Fruit fly (Drosophila melanogaster) whole organism, embryonic: Measurements from ENCODE around the gene CG3625.

ENCODE experiments used
- Atf-2 ChIP-seq: fragments of 200-800 bp; sonication (Bioruptor generic); optimal IDR thresholded peaks from 2 replicates; lab custom pipeline; 2016; ENCODE audit warnings: missing biosample characterization, missing genetic modification characterization
- Awh ChIP-seq: fragments of 200-800 bp; sonication (Bioruptor generic); IDR thresholded peaks from 2 replicates; pipeline ENCODE4, ENCODE4 v1.3.6; 2022; ENCODE audit warnings: missing biosample characterization, missing genetic modification characterization
- C15 ChIP-seq: fragments of 200-800 bp; sonication (Bioruptor generic); IDR thresholded peaks from 3 replicates; pipeline ENCODE4 v1.3.6; 2022; ENCODE audit warnings: missing biosample characterization, missing genetic modification characterization
- CG10267 ChIP-seq: fragments of 200-800 bp; sonication (Bioruptor generic); optimal IDR thresholded peaks from 2 replicates; lab custom pipeline; 2018; ENCODE audit warnings: missing biosample characterization, mild to moderate bottlenecking, missing genetic modification characterization, moderate library complexity
- CG10979 ChIP-seq: fragments of 200-800 bp; sonication (Bioruptor generic); optimal IDR thresholded peaks from 2 replicates; lab custom pipeline; 2018; ENCODE audit warnings: missing biosample characterization, mild to moderate bottlenecking, missing genetic modification characterization, moderate library complexity
- CG12071 ChIP-seq: fragments of 200-800 bp; sonication (Bioruptor generic); optimal IDR thresholded peaks from 3 replicates; lab custom pipeline; 2018; ENCODE audit warnings: missing biosample characterization, mild to moderate bottlenecking, missing genetic modification characterization
- CG12104 ChIP-seq: fragments of 200-800 bp; sonication (Bioruptor generic); optimal IDR thresholded peaks from 3 replicates; lab custom pipeline; 2016; ENCODE audit warnings: missing biosample characterization, missing genetic modification characterization
- CG12299 ChIP-seq: fragments of 200-800 bp; sonication (Bioruptor generic); optimal IDR thresholded peaks from 2 replicates; lab custom pipeline; 2018; ENCODE audit warnings: missing biosample characterization, mild to moderate bottlenecking, missing genetic modification characterization
- CG14050 ChIP-seq: fragments of 200-800 bp; sonication (Bioruptor generic); IDR thresholded peaks from 3 replicates; pipeline ENCODE4 v1.3.6; 2022; ENCODE audit warnings: missing biosample characterization, missing genetic modification characterization
- CG17359 ChIP-seq: fragments of 200-800 bp; sonication (Bioruptor generic); optimal IDR thresholded peaks from 3 replicates; lab custom pipeline; 2018; ENCODE audit warnings: missing biosample characterization, mild to moderate bottlenecking, missing genetic modification characterization, moderate library complexity
- CG18764 ChIP-seq: fragments of 200-800 bp; sonication (Bioruptor generic); optimal IDR thresholded peaks from 3 replicates; lab custom pipeline; 2016; ENCODE audit warnings: missing biosample characterization, missing genetic modification characterization
- CG2889 ChIP-seq: fragments of 200-800 bp; sonication (Bioruptor generic); IDR thresholded peaks from 3 replicates; pipeline ENCODE4 v1.3.6; 2022; ENCODE audit warnings: missing biosample characterization, missing genetic modification characterization
- CG30403 ChIP-seq: fragments of 200-800 bp; sonication (Bioruptor generic); optimal IDR thresholded peaks from 3 replicates; lab custom pipeline; 2016; ENCODE audit warnings: missing biosample characterization, missing genetic modification characterization
- CG34376 ChIP-seq: fragments of 200-800 bp; sonication (Bioruptor generic); optimal IDR thresholded peaks from 2 replicates; lab custom pipeline; 2018; ENCODE audit warnings: missing biosample characterization, mild to moderate bottlenecking, missing genetic modification characterization
- CG42726 ChIP-seq: fragments of 200-800 bp; sonication (Bioruptor generic); IDR thresholded peaks from 2 replicates; pipeline ENCODE4 v1.3.6; 2022; ENCODE audit warnings: missing biosample characterization, missing genetic modification characterization; ENCODE audit not compliant: partially characterized antibody
- CG4404 ChIP-seq: fragments of 200-800 bp; sonication (Bioruptor generic); IDR thresholded peaks from 2 replicates; pipeline ENCODE4 v1.3.6; 2022; ENCODE audit warnings: missing biosample characterization, missing genetic modification characterization
- CG5180 ChIP-seq: fragments of 200-800 bp; sonication (Bioruptor generic); optimal IDR thresholded peaks from 3 replicates; lab custom pipeline; 2017; ENCODE audit warnings: missing biosample characterization, missing genetic modification characterization, mild to moderate bottlenecking, moderate library complexity, missing genetic modification reagents
- CG6175 ChIP-seq: fragments of 200-800 bp; sonication (Bioruptor generic); IDR thresholded peaks from 3 replicates; pipeline ENCODE4 v1.3.6; 2022; ENCODE audit warnings: missing biosample characterization, missing genetic modification characterization
- CTCF ChIP-seq: fragments of 200-800 bp; sonication (Bioruptor generic); optimal IDR thresholded peaks from 2 replicates; lab custom pipeline; 2017; ENCODE audit warnings: missing biosample characterization, mild to moderate bottlenecking, missing genetic modification characterization, moderate library complexity
- Camta ChIP-seq: fragments of 200-800 bp; sonication (Bioruptor generic); optimal IDR thresholded peaks from 2 replicates; lab custom pipeline; 2016; ENCODE audit warnings: missing biosample characterization, missing genetic modification characterization
- D ChIP-seq, 2 experiments: fragments of 200-800 bp in 1 of 2; fragments of >200 bp in 1 of 2; sonication (Bioruptor generic) in 1 of 2; optimal IDR thresholded peaks; 2 replicates in 1 of 2; 3 replicates in 1 of 2; lab custom pipeline; 2017; ENCODE audit warnings: mild to moderate bottlenecking in 1 of 2, missing biosample characterization in 1 of 2, missing genetic modification characterization in 1 of 2, missing genetic modification reagents in 1 of 2
- Dp ChIP-seq: fragments of 200-800 bp; sonication (Bioruptor generic); optimal IDR thresholded peaks from 2 replicates; lab custom pipeline; 2018; ENCODE audit warnings: missing biosample characterization, mild to moderate bottlenecking, missing genetic modification characterization, moderate library complexity
- E2f1 ChIP-seq: fragments of 200-800 bp; sonication (Bioruptor generic); IDR thresholded peaks from 2 replicates; pipeline ENCODE4 v1.3.6; 2022; ENCODE audit warnings: missing biosample characterization, missing genetic modification characterization
- Elba2 ChIP-seq: fragments of 200-800 bp; sonication (Bioruptor generic); optimal IDR thresholded peaks from 3 replicates; lab custom pipeline; 2016; ENCODE audit warnings: missing biosample characterization, missing genetic modification characterization
- Gug ChIP-seq: fragments of 200-800 bp; sonication (Bioruptor generic); IDR thresholded peaks from 4 replicates; pipeline ENCODE4 v1.3.6; 2022; ENCODE audit warnings: missing biosample characterization, missing genetic modification characterization
- Hmx ChIP-seq: fragments of 200-800 bp; sonication (Bioruptor generic); optimal IDR thresholded peaks from 2 replicates; lab custom pipeline; 2016; ENCODE audit warnings: missing biosample characterization, missing genetic modification characterization
- Hr3 ChIP-seq: fragments of 200-800 bp; sonication (Bioruptor generic); optimal IDR thresholded peaks from 3 replicates; lab custom pipeline; 2016; ENCODE audit warnings: missing biosample characterization, missing genetic modification characterization
- Hr39 ChIP-seq: fragments of >200 bp; optimal IDR thresholded peaks from 2 replicates; lab custom pipeline; 2017
- Hr51 ChIP-seq, 2 experiments: fragments of 200-800 bp; sonication (Bioruptor generic); optimal IDR thresholded peaks; 2 replicates in 1 of 2; 3 replicates in 1 of 2; lab custom pipeline; 2016 to 2018; ENCODE audit warnings: missing biosample characterization in 2 of 2, missing genetic modification characterization in 2 of 2, mild to moderate bottlenecking in 1 of 2, moderate library complexity in 1 of 2
- Hr78 ChIP-seq, 2 experiments: fragments of 200-800 bp in 1 of 2; fragments of >200 bp in 1 of 2; sonication (Bioruptor generic) in 1 of 2; optimal IDR thresholded peaks; 2 replicates each; lab custom pipeline; 2017 to 2019; ENCODE audit warnings: missing biosample characterization in 2 of 2, missing genetic modification characterization in 2 of 2, mild to moderate bottlenecking in 1 of 2, moderate library complexity in 1 of 2
- Lhr ChIP-seq: fragments of 200-800 bp; sonication (Bioruptor generic); optimal IDR thresholded peaks from 3 replicates; lab custom pipeline; 2017; ENCODE audit warnings: mild to moderate bottlenecking, missing biosample characterization, missing genetic modification reagents, missing genetic modification characterization
- Mad ChIP-seq: fragments of 200-800 bp; sonication (Bioruptor generic); optimal IDR thresholded peaks from 2 replicates; lab custom pipeline; 2016; ENCODE audit warnings: missing biosample characterization, missing genetic modification characterization
- Six4 ChIP-seq: fragments of 200-800 bp; sonication (Bioruptor generic); optimal IDR thresholded peaks from 2 replicates; lab custom pipeline; 2016; ENCODE audit warnings: missing biosample characterization, missing genetic modification characterization
- Spps ChIP-seq: fragments of 200-800 bp; sonication (Bioruptor generic); optimal IDR thresholded peaks from 2 replicates; lab custom pipeline; 2018; ENCODE audit warnings: missing biosample characterization, mild to moderate bottlenecking, missing genetic modification characterization
- Usf ChIP-seq: fragments of 200-800 bp; sonication (Bioruptor generic); optimal IDR thresholded peaks from 2 replicates; lab custom pipeline; 2017; ENCODE audit warnings: missing genotype, missing biosample characterization, missing genetic modification characterization
- Xrp1 ChIP-seq: fragments of 200-800 bp; sonication (Bioruptor generic); IDR thresholded peaks from 2 replicates; pipeline ENCODE4 v1.3.6; 2022; ENCODE audit warnings: missing biosample characterization, missing genetic modification characterization
- YL-1 ChIP-seq: fragments of 200-800 bp; sonication (Bioruptor generic); optimal IDR thresholded peaks from 3 replicates; lab custom pipeline; 2017; ENCODE audit warnings: missing biosample characterization, mild to moderate bottlenecking, missing genetic modification characterization
- cato ChIP-seq: fragments of 200-800 bp; sonication (Bioruptor generic); optimal IDR thresholded peaks from 2 replicates; lab custom pipeline; 2016; ENCODE audit warnings: missing biosample characterization, missing genetic modification characterization, borderline replicate concordance
- chif ChIP-seq, 2 experiments: fragments of 200-800 bp; sonication (Bioruptor generic); optimal IDR thresholded peaks; 3 replicates each; lab custom pipeline; 2016; ENCODE audit warnings: missing biosample characterization in 2 of 2, missing genetic modification characterization in 2 of 2
- cwo ChIP-seq: fragments of 200-800 bp; sonication (Bioruptor generic); optimal IDR thresholded peaks from 3 replicates; lab custom pipeline; 2017; ENCODE audit warnings: missing biosample characterization, missing genetic modification characterization, mild to moderate bottlenecking, moderate library complexity, missing genetic modification reagents
- fd96Cb ChIP-seq: fragments of 200-800 bp; sonication (Bioruptor generic); optimal IDR thresholded peaks from 2 replicates; lab custom pipeline; 2018; ENCODE audit warnings: missing biosample characterization, mild to moderate bottlenecking, missing genetic modification characterization, moderate library complexity
- pb ChIP-seq: fragments of 200-800 bp; sonication (Bioruptor generic); optimal IDR thresholded peaks from 3 replicates; lab custom pipeline; 2016; ENCODE audit warnings: missing biosample characterization, missing genetic modification characterization
- peb ChIP-seq: fragments of 200-800 bp; sonication (Bioruptor generic); IDR thresholded peaks from 2 replicates; pipeline ENCODE4 v1.3.6; 2022; ENCODE audit warnings: missing biosample characterization, missing genetic modification characterization
- pho ChIP-seq: fragments of 200-800 bp; sonication (Bioruptor generic); optimal IDR thresholded peaks from 2 replicates; lab custom pipeline; 2016; ENCODE audit warnings: missing biosample characterization, missing genetic modification characterization
- repo ChIP-seq: fragments of 200-800 bp; sonication (Bioruptor generic); optimal IDR thresholded peaks from 2 replicates; lab custom pipeline; 2016; ENCODE audit warnings: missing biosample characterization, missing genetic modification characterization
- schlank ChIP-seq: fragments of 200-800 bp; sonication (Bioruptor generic); optimal IDR thresholded peaks from 2 replicates; lab custom pipeline; 2018; ENCODE audit warnings: missing biosample characterization, mild to moderate bottlenecking, missing genetic modification characterization
- seq ChIP-seq: fragments of 200-800 bp; sonication (Bioruptor generic); IDR thresholded peaks from 2 replicates; pipeline ENCODE4 v1.3.6; 2022; ENCODE audit warnings: missing biosample characterization, missing genetic modification characterization
- sisA ChIP-seq: fragments of 200-800 bp; sonication (Bioruptor generic); IDR thresholded peaks from 2 replicates; pipeline ENCODE4 v1.3.6; 2022; ENCODE audit warnings: missing biosample characterization, missing genetic modification characterization
- sr ChIP-seq: fragments of 200-800 bp; sonication (Bioruptor generic); IDR thresholded peaks from 3 replicates; pipeline ENCODE4 v1.3.6; 2022; ENCODE audit warnings: missing biosample characterization, missing genetic modification characterization
- trem ChIP-seq: fragments of 200-800 bp; optimal IDR thresholded peaks from 3 replicates; lab custom pipeline; 2019; ENCODE audit warnings: missing biosample characterization, mild to moderate bottlenecking, missing genetic modification characterization, moderate library complexity

Gene CG3625

dm6 chr2L:249048-249825 is 42.4 kb downstream of the CG3625 start (continued):
- TF ChIP-seq CG30403 (GFP tag; lab: Kevin White, UChicago) (peak; percentile 15), repo (GFP tag; lab: Kevin White, UChicago) (no peak), CG10267 (no peak), chif (GFP tag; optimal IDR thresholded peaks at IDR 0.05; lab: Kevin White, UChicago) (no peak), Hmx (GFP tag; lab: Kevin White, UChicago) (no peak), seq (GFP tag; lab: Robert Waterston, UW) (peak; percentile 6), YL-1 (GFP tag; lab: Kevin White, UChicago) (peak; percentile 13), C15 (GFP tag; lab: Robert Waterston, UW) (no peak), Six4 (no peak), Camta (GFP tag; lab: Kevin White, UChicago) (no peak), CG10979 (peak; percentile 15), Gug (0 out of 4 replicates have a peak, but pooled peaks have one; percentile 19), Mad (GFP tag; lab: Kevin White, UChicago) (no peak), Dp (GFP tag; lab: Kevin White, UChicago) (no peak), CG12299 (tag; lab: Kevin White, UChicago) (no peak), Hr3 (GFP tag; lab: Kevin White, UChicago) (no peak), CG5180 (GFP tag; lab: Kevin White, UChicago) (no peak), D (optimal IDR thresholded peaks at IDR 0.05; lab: Kevin White, UChicago) (no peak), D (GFP tag; optimal IDR thresholded peaks at IDR 0.05; lab: Kevin White, UChicago) (peak; percentile 14), fd96Cb (tag; lab: Kevin White, UChicago) (no peak), Atf-2 (GFP tag; lab: Kevin White, UChicago) (no peak), CTCF (GFP tag; lab: Kevin White, UChicago) (no peak), Hr78 (GFP tag; optimal IDR thresholded peaks at IDR 0.05; lab: Kevin White, UChicago) (no peak), sr (GFP tag; lab: Robert Waterston, UW) (no peak), Usf (GFP tag; lab: Kevin White, UChicago) (no peak), E2f1 (GFP tag; lab: Robert Waterston, UW) (no peak), Spps (no peak), CG12071 (no peak), CG12104 (no peak), CG14050 (GFP tag; lab: Robert Waterston, UW) (no peak), CG2889 (GFP tag; lab: Robert Waterston, UW) (no peak), Hr51 (GFP tag; optimal IDR thresholded peaks at IDR 0.05; lab: Kevin White, UChicago) (no peak), trem (tag; lab: Kevin White, UChicago) (peak; percentile 18), CG34376 (peak; percentile 21), pb (GFP tag; lab: Kevin White, UChicago) (no peak), CG18764 (GFP tag; lab: Kevin White, UChicago) (no peak), schlank (no peak), Xrp1 (peak; percentile 32; the same call in 1 of the 2 replicates), cato (GFP tag; lab: Kevin White, UChicago) (no peak), Lhr (GFP tag; lab: Kevin White, UChicago) (no peak), peb (GFP tag; lab: Robert Waterston, UW) (no peak), Hr39 (lab: Kevin White, UChicago) (no peak), cwo (peak; percentile 84), CG42726 (no peak), sisA (no peak), Elba2 (GFP tag; lab: Kevin White, UChicago) (no peak), CG17359 (tag; lab: Kevin White, UChicago) (peak; percentile 34), pho (GFP tag; lab: Kevin White, UChicago) (no peak), Awh (GFP tag; lab: Robert Waterston, UW) (no peak), CG4404 (GFP tag; lab: Robert Waterston, UW) (no peak), CG6175 (no peak)
